Worm (Caenorhabditis elegans) whole organism, L4 larva: Measurements from ENCODE around the gene fbxa-213.

ENCODE experiments used
- D1046.2 ChIP-seq: fragments of 200-800 bp; sonication (Bioruptor generic); IDR thresholded peaks from 2 replicates; pipeline ENCODE4 v1.3.6; 2022; ENCODE audit warnings: missing genetic modification characterization, missing compliant biosample characterization
- ZK546.5 ChIP-seq, 2 experiments: sonication (generic microtip); optimal IDR thresholded peaks; 2 replicates each; lab custom pipeline; 2017; ENCODE audit warnings: missing biosample characterization in 2 of 2, missing genetic modification characterization in 2 of 2
- ceh-62 ChIP-seq: sonication (generic microtip); optimal IDR thresholded peaks from 2 replicates; lab custom pipeline; 2017; ENCODE audit warnings: missing biosample characterization, missing genetic modification characterization
- egl-43 ChIP-seq: fragments of 200-800 bp; sonication (Bioruptor generic); IDR thresholded peaks from 2 replicates; pipeline ENCODE4 v1.3.6; 2022; ENCODE audit warnings: missing genetic modification reagents, missing genetic modification characterization, missing compliant biosample characterization
- fos-1 ChIP-seq: fragments of 150-350 bp; optimal IDR thresholded peaks from 2 replicates; lab custom pipeline; 2014; ENCODE audit warnings: missing biosample characterization, missing genetic modification characterization
- hlh-30 ChIP-seq: sonication (generic microtip); optimal IDR thresholded peaks from 2 replicates; lab custom pipeline; 2017; ENCODE audit warnings: antibody characterized with exemption, mild to moderate bottlenecking, missing genetic modification characterization, missing compliant biosample characterization; ENCODE audit not compliant: insufficient read depth
- lin-13 ChIP-seq: fragments of 150-350 bp; optimal IDR thresholded peaks from 2 replicates; lab custom pipeline; 2014; ENCODE audit warnings: missing biosample characterization, missing genetic modification reagents, missing genetic modification characterization
- nhr-11 ChIP-seq: fragments of 150-350 bp; optimal IDR thresholded peaks from 2 replicates; lab custom pipeline; 2014; ENCODE audit warnings: missing biosample characterization, missing genetic modification characterization
- nhr-25 ChIP-seq: sonication (generic microtip); optimal IDR thresholded peaks from 2 replicates; lab custom pipeline; 2017; ENCODE audit warnings: missing genetic modification characterization, mild to moderate bottlenecking, missing compliant biosample characterization, antibody characterized with exemption, moderate library complexity, borderline replicate concordance; ENCODE audit not compliant: insufficient read depth
- snpc-4 ChIP-seq: fragments of 150-350 bp; optimal IDR thresholded peaks from 2 replicates; lab custom pipeline; 2014; ENCODE audit warnings: missing biosample characterization, missing genetic modification characterization
- unc-39 ChIP-seq: sonication (generic microtip); optimal IDR thresholded peaks from 2 replicates; lab custom pipeline; 2017; ENCODE audit warnings: missing biosample characterization, missing genetic modification characterization
- ztf-7 ChIP-seq: fragments of 150-350 bp; optimal IDR thresholded peaks from 2 replicates; lab custom pipeline; 2014; ENCODE audit warnings: missing biosample characterization, missing genetic modification characterization

ce11 chrV:18243227-18243626 lies 25.4 kb downstream of the fbxa-213 start:
- TF ChIP-seq ZK546.5 (tag; optimal IDR thresholded peaks at IDR 0.05; lab: Kevin White, UChicago) (no peak), ceh-62 (no peak), D1046.2 (GFP tag; lab: Robert Waterston, UW) (no peak), egl-43 (GFP tag; lab: Robert Waterston, UW) (no peak), ztf-7 (tag; lab: Kevin White, UChicago) (no peak), hlh-30 (tag; lab: Kevin White, UChicago) (no peak), nhr-25 (no peak), fos-1 (tag; lab: Kevin White, UChicago) (no peak), nhr-11 (no peak), unc-39 (tag; lab: Kevin White, UChicago) (no peak), lin-13 (no peak), snpc-4 (tag; lab: Kevin White, UChicago) (no peak)
